Worm (Caenorhabditis elegans): ENCODE measurements around the gene nhr-3.

The nhr-3 gene

DNA sequence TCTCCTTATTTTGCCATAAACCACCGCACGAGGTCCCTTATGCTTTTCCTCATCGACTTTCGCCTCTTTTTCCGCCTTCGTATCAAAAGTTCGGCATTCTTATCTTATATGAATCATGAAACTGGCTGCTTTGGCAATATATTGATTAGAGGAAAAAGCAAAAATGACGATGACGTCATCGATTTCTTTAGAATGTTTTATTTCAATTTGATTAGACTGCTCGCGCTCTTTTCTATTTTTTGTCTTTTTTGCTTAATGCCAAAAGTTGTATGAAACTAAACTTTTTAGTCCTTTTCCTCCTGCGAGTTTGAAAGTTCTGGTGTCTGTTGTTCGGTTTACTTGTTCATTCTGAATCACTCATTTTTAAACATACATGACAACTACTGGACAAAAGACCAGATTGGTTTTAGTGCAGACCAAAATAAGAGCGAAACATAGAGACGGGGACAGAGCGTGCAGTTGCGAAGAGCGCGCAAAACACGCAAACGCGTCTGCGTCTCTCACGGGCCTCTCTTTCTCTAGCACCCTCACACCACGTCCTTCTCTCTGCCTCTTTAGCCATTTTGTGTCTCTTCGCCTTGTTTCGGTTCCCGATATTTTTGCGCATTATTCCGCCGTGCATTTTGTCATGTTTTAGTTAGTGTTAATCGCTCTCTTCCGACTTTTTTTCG lies 51.9 kb downstream of the nhr-3 start (continued):
- TF ChIP-seq lsl-1 (GFP tag; optimal IDR thresholded peaks at IDR 0.05) = no peak
- no peak for TF ChIP-seq F57C9.4 (tag; optimal IDR thresholded peaks at IDR 0.05)
- no peak for TF ChIP-seq snpc-1.3 (tag; optimal IDR thresholded peaks at IDR 0.05; ENCODE audit: insufficient read depth)
- no peak for TF ChIP-seq aptf-3 (GFP tag; IDR thresholded peaks at IDR 0.05)
- no peak for TF ChIP-seq B0035.1 (tag; optimal IDR thresholded peaks at IDR 0.05)
- TF ChIP-seq nhr-179 (tag; optimal IDR thresholded peaks at IDR 0.05) = no peak
- TF ChIP-seq unc-62 (GFP tag; optimal IDR thresholded peaks at IDR 0.05) = no peak
- TF ChIP-seq cebp-1 (GFP tag; IDR thresholded peaks at IDR 0.05) = no peak
- TF ChIP-seq cebp-1 (tag; optimal IDR thresholded peaks at IDR 0.05) = peak; percentile 68
- TF ChIP-seq lin-26 (GFP tag; IDR thresholded peaks at IDR 0.05) = no peak
- no peak for TF ChIP-seq rec-8 (tag; optimal IDR thresholded peaks at IDR 0.05)
- TF ChIP-seq F57A8.1 (GFP tag; optimal IDR thresholded peaks at IDR 0.05) = no peak
- no peak for TF ChIP-seq B0336.3 (GFP tag; IDR thresholded peaks at IDR 0.05)
- TF ChIP-seq ztf-26 (tag; optimal IDR thresholded peaks at IDR 0.05) = no peak
- no peak for TF ChIP-seq pbrm-1 (GFP tag; IDR thresholded peaks at IDR 0.05)
- TF ChIP-seq F22D6.2 (tag; optimal IDR thresholded peaks at IDR 0.05) = no peak
- no peak for TF ChIP-seq efl-1 (GFP tag; optimal IDR thresholded peaks at IDR 0.05)
- TF ChIP-seq ceh-91 (GFP tag; IDR thresholded peaks at IDR 0.05) = no peak
- no peak for TF ChIP-seq T07F8.4 (tag; optimal IDR thresholded peaks at IDR 0.05)
- TF ChIP-seq ztf-6 (GFP tag; IDR thresholded peaks at IDR 0.05) = no peak

Data from whole organism, young adult.